Fruit fly (Drosophila melanogaster): Measurements from ENCODE around the gene Jhbp1.

Jhbp1 gene

dm6 chr3R:4957812-4958211, 7.4 kb upstream of the Jhbp1 start:
- peak; percentile 26 for TF ChIP-seq CG3919 (GFP tag; optimal IDR thresholded peaks at IDR 0.05)
- TF ChIP-seq CG6163 (GFP tag; IDR thresholded peaks at IDR 0.05) = peak; percentile 44; the same call in 1 of the 3 replicates
- no peak for TF ChIP-seq CG8632 (GFP tag; optimal IDR thresholded peaks at IDR 0.05)
- TF ChIP-seq CG11294 (GFP tag; IDR thresholded peaks at IDR 0.05) = peak; percentile 33; the same call in 1 of the 2 replicates
- TF ChIP-seq CG6276 (GFP tag; optimal IDR thresholded peaks at IDR 0.05) = peak; percentile 37
- TF ChIP-seq CG15336 (GFP tag; IDR thresholded peaks at IDR 0.05) = peak; percentile 56; the same call in 1 of the 2 replicates
- TF ChIP-seq svp (GFP tag) = no peak
- TF ChIP-seq eg (GFP tag; IDR thresholded peaks at IDR 0.05) = peak; percentile 63
- TF ChIP-seq acj6 (GFP tag; optimal IDR thresholded peaks at IDR 0.05) = peak; percentile 5
- TF ChIP-seq CG32006 (GFP tag; optimal IDR thresholded peaks at IDR 0.05) = peak; percentile 56
- peak; percentile 3 for TF ChIP-seq dac (GFP tag; optimal IDR thresholded peaks at IDR 0.05)
- no peak for TF ChIP-seq net (GFP tag; optimal IDR thresholded peaks at IDR 0.05)

DNA sequence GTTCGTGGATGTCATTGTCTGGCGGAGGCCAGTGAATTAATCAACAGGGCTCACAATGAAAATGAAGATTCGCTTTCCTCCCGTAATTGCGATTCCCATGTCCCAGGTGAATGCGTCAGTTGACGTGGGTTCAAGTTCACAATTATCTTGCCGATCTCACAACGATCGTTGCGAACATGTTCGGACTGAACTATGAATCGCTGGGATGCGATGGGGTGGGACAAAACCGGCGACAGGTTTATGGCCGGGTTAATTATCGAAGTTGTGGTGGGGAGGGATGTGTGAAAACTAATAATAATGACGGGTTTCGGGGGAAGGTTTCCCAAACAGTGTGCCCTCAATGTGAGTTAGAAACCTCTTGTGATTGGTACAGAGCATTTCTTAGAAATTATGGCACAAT, 5.1 kb upstream of the Jhbp1 start:
- TF ChIP-seq Hr38 (GFP tag; optimal IDR thresholded peaks at IDR 0.05) (no peak), Blimp-1 (GFP tag; optimal IDR thresholded peaks at IDR 0.05) (no peak), CG8119 (GFP tag; IDR thresholded peaks at IDR 0.05) (no peak), esn (GFP tag; optimal IDR thresholded peaks at IDR 0.05) (no peak), CG6276 (GFP tag; optimal IDR thresholded peaks at IDR 0.05) (no peak), CG3032 (tag; optimal IDR thresholded peaks at IDR 0.05) (no peak)

dm6 chr3R:4960898-4961819, 4.1 kb upstream of the Jhbp1 start, which contains the start of gene Jhbp2:
TSS of gene Jhbp2 (minus strand) at chr3R:4961351.
- TF ChIP-seq CG10669 (GFP tag; optimal IDR thresholded peaks at IDR 0.05) (peak; percentile 21), CG8319 (GFP tag; optimal IDR thresholded peaks at IDR 0.05) (peak; percentile 38), CG3919 (GFP tag; optimal IDR thresholded peaks at IDR 0.05) (peak; percentile 68), CG8632 (GFP tag; optimal IDR thresholded peaks at IDR 0.05) (peak; percentile 51), ss (GFP tag; optimal IDR thresholded peaks at IDR 0.05) (peak; percentile 24 to 36), Eip75B (GFP tag; optimal IDR thresholded peaks at IDR 0.05) (peak; percentile 59), Eip93F (GFP tag; optimal IDR thresholded peaks at IDR 0.05) (no peak), CG11294 (GFP tag; IDR thresholded peaks at IDR 0.05) (no peak), fd59A (GFP tag; optimal IDR thresholded peaks at IDR 0.05) (peak; percentile 11), fd85E (GFP tag; optimal IDR thresholded peaks at IDR 0.05) (no peak), CG11762 (GFP tag; optimal IDR thresholded peaks at IDR 0.05; ENCODE audit: insufficient read depth) (peak; percentile 9), Hr38 (GFP tag; optimal IDR thresholded peaks at IDR 0.05) (no peak), CG1621 (tag; optimal IDR thresholded peaks at IDR 0.05) (peak; percentile 8), salr (GFP tag; optimal IDR thresholded peaks at IDR 0.05) (no peak), svp (GFP tag) (peak; percentile 91), Sox15 (GFP tag; optimal IDR thresholded peaks at IDR 0.05) (peak; percentile 4), vri (GFP tag; optimal IDR thresholded peaks at IDR 0.05) (peak; percentile 11), CG6163 (GFP tag; IDR thresholded peaks at IDR 0.05) (peak; percentile 58; the same call in 2 of the 3 replicates), Lpt (GFP tag; optimal IDR thresholded peaks at IDR 0.05) (no peak), CG6792 (GFP tag; optimal IDR thresholded peaks at IDR 0.05) (peak; percentile 54), fkh (GFP tag; optimal IDR thresholded peaks at IDR 0.05) (no peak), CG9139 (GFP tag; optimal IDR thresholded peaks at IDR 0.05) (no peak), Met (GFP tag; optimal IDR thresholded peaks at IDR 0.05) (peak; percentile 79), spab (GFP tag; optimal IDR thresholded peaks at IDR 0.05) (no peak), Ets21C (GFP tag; optimal IDR thresholded peaks at IDR 0.05) (peak; percentile 63), dac (GFP tag; optimal IDR thresholded peaks at IDR 0.05) (no peak), pdm3 (GFP tag; optimal IDR thresholded peaks at IDR 0.05) (peak; percentile 45), CG4318 (GFP tag; optimal IDR thresholded peaks at IDR 0.05) (peak; percentile 2), CG16779 (tag; optimal IDR thresholded peaks at IDR 0.05) (no peak), Smox (GFP tag; optimal IDR thresholded peaks at IDR 0.05) (peak; percentile 72), Ets96B (tag; optimal IDR thresholded peaks at IDR 0.05) (peak; percentile 44), CG10631 (GFP tag; optimal IDR thresholded peaks at IDR 0.05) (peak; percentile 40), net (GFP tag; optimal IDR thresholded peaks at IDR 0.05) (peak; percentile 41), CG6854 (GFP tag; optimal IDR thresholded peaks at IDR 0.05) (peak; percentile 77), Hr39 (GFP tag; optimal IDR thresholded peaks at IDR 0.05) (peak; percentile 57), esn (GFP tag; optimal IDR thresholded peaks at IDR 0.05) (peak; percentile 76)

Data from whole organism, prepupa.